Fruit fly (Drosophila melanogaster) whole organism, embryonic: Measurements from ENCODE around the gene Ubc6.
A peak's percentile ranks its signal among the peaks of the same experiment; 100 is the strongest.

Experiments used
- Atf-2 ChIP-seq: fragments of 200-800 bp; sonication (Bioruptor generic); optimal IDR thresholded peaks from 2 replicates; lab custom pipeline; 2016; ENCODE audit warnings: missing biosample characterization, missing genetic modification characterization
- BEAF-32 ChIP-seq: fragments of 200-800 bp; sonication (Bioruptor generic); optimal IDR thresholded peaks from 3 replicates; lab custom pipeline; 2017; ENCODE audit warnings: missing biosample characterization, missing genetic modification characterization, mild to moderate bottlenecking, moderate library complexity, missing genetic modification reagents
- CG10147 ChIP-seq: fragments of 200-800 bp; sonication (Bioruptor generic); optimal IDR thresholded peaks from 2 replicates; lab custom pipeline; 2019; ENCODE audit warnings: missing biosample characterization, mild to moderate bottlenecking, missing genetic modification characterization, moderate library complexity
- CG11247 ChIP-seq: fragments of 200-800 bp; sonication (Bioruptor generic); IDR thresholded peaks from 2 replicates; pipeline ENCODE4 v1.3.6; 2022; ENCODE audit warnings: missing biosample characterization, missing genetic modification characterization
- CG12659 ChIP-seq: fragments of 200-800 bp; sonication (Bioruptor generic); optimal IDR thresholded peaks from 3 replicates; lab custom pipeline; 2017; ENCODE audit warnings: mild to moderate bottlenecking, missing biosample characterization, missing genetic modification reagents, missing genetic modification characterization
- CG12744 ChIP-seq: fragments of 200-800 bp; sonication (Bioruptor generic); optimal IDR thresholded peaks from 2 replicates; lab custom pipeline; 2016; ENCODE audit warnings: missing biosample characterization, missing genetic modification characterization
- CG14014 ChIP-seq: fragments of 200-800 bp; sonication (Bioruptor generic); IDR thresholded peaks from 2 replicates; pipeline ENCODE4 v1.3.6; 2022; ENCODE audit warnings: missing biosample characterization, missing genetic modification characterization
- CG14050 ChIP-seq: fragments of 200-800 bp; sonication (Bioruptor generic); IDR thresholded peaks from 3 replicates; pipeline ENCODE4 v1.3.6; 2022; ENCODE audit warnings: missing biosample characterization, missing genetic modification characterization
- CG14667 ChIP-seq: fragments of 200-800 bp; sonication (Bioruptor generic); IDR thresholded peaks from 2 replicates; pipeline ENCODE4 v1.3.6; 2022; ENCODE audit warnings: missing biosample characterization, missing genetic modification characterization
- CG15696 ChIP-seq: fragments of 200-800 bp; sonication (Bioruptor generic); optimal IDR thresholded peaks from 2 replicates; lab custom pipeline; 2019; ENCODE audit warnings: missing biosample characterization, mild to moderate bottlenecking, missing genetic modification characterization, moderate library complexity
- CG16863 ChIP-seq: fragments of 200-800 bp; sonication (Bioruptor generic); optimal IDR thresholded peaks from 3 replicates; lab custom pipeline; 2016; ENCODE audit warnings: missing biosample characterization, missing genetic modification characterization
- CG18764 ChIP-seq: fragments of 200-800 bp; sonication (Bioruptor generic); optimal IDR thresholded peaks from 3 replicates; lab custom pipeline; 2016; ENCODE audit warnings: missing biosample characterization, missing genetic modification characterization
- CG30020 ChIP-seq: fragments of 200-800 bp; optimal IDR thresholded peaks from 2 replicates; lab custom pipeline; 2019; ENCODE audit warnings: missing biosample characterization, mild to moderate bottlenecking, missing genetic modification characterization, moderate library complexity
- CG3065 ChIP-seq: fragments of 200-800 bp; sonication (Bioruptor generic); optimal IDR thresholded peaks from 2 replicates; lab custom pipeline; 2016; ENCODE audit warnings: missing biosample characterization, missing genetic modification characterization
- CG31365 ChIP-seq: fragments of 200-800 bp; sonication (Bioruptor generic); optimal IDR thresholded peaks from 2 replicates; lab custom pipeline; 2018; ENCODE audit warnings: missing biosample characterization, mild to moderate bottlenecking, missing genetic modification characterization
- CG31441 ChIP-seq: fragments of 200-800 bp; sonication (Bioruptor generic); IDR thresholded peaks from 2 replicates; pipeline ENCODE4 v1.3.6; 2022; ENCODE audit warnings: missing biosample characterization, missing genetic modification characterization
- CG32772 ChIP-seq: fragments of 200-800 bp; sonication (Bioruptor generic); IDR thresholded peaks from 2 replicates; pipeline ENCODE4 v1.3.6; 2022; ENCODE audit warnings: missing biosample characterization, missing genetic modification characterization
- CG34376 ChIP-seq: fragments of 200-800 bp; sonication (Bioruptor generic); optimal IDR thresholded peaks from 2 replicates; lab custom pipeline; 2018; ENCODE audit warnings: missing biosample characterization, mild to moderate bottlenecking, missing genetic modification characterization
- CG34422 ChIP-seq: fragments of 200-800 bp; sonication (Bioruptor generic); IDR thresholded peaks from 3 replicates; pipeline ENCODE4 v1.3.6; 2022; ENCODE audit warnings: missing biosample characterization, missing genetic modification characterization
- CG3847 ChIP-seq: fragments of 200-800 bp; sonication (Bioruptor generic); IDR thresholded peaks from 2 replicates; pipeline ENCODE4 v1.3.6; 2022; ENCODE audit warnings: missing biosample characterization, missing genetic modification characterization
- CG6654 ChIP-seq: fragments of 200-800 bp; sonication (Bioruptor generic); optimal IDR thresholded peaks from 2 replicates; lab custom pipeline; 2017; ENCODE audit warnings: missing biosample characterization, mild to moderate bottlenecking, missing genetic modification characterization
- CG6683 ChIP-seq: fragments of 200-800 bp; sonication (Bioruptor generic); optimal IDR thresholded peaks from 2 replicates; lab custom pipeline; 2017; ENCODE audit warnings: missing biosample characterization, mild to moderate bottlenecking, missing genetic modification characterization, missing genetic modification reagents
- CG6813 ChIP-seq: fragments of 200-800 bp; sonication (Bioruptor generic); optimal IDR thresholded peaks from 2 replicates; lab custom pipeline; 2017; ENCODE audit warnings: missing biosample characterization, missing genetic modification characterization, mild to moderate bottlenecking, moderate library complexity, missing genetic modification reagents
- CG7357 ChIP-seq: fragments of 200-800 bp; sonication (Bioruptor generic); IDR thresholded peaks from 3 replicates; pipeline ENCODE4 v1.3.6; 2022; ENCODE audit warnings: missing biosample characterization, missing genetic modification characterization
- CG8290 ChIP-seq, 3 experiments: fragments of 200-800 bp; sonication (Bioruptor generic); optimal IDR thresholded peaks; 2 replicates each; lab custom pipeline; 2016 to 2019; ENCODE audit warnings: missing biosample characterization in 3 of 3, missing genetic modification characterization in 3 of 3, mild to moderate bottlenecking in 2 of 3, moderate library complexity in 1 of 3
- CG9727 ChIP-seq: fragments of 200-800 bp; sonication (Bioruptor generic); optimal IDR thresholded peaks from 3 replicates; lab custom pipeline; 2017; ENCODE audit warnings: missing biosample characterization, mild to moderate bottlenecking, missing genetic modification characterization
- CoRest ChIP-seq: fragments of 200-800 bp; sonication (Bioruptor generic); optimal IDR thresholded peaks from 3 replicates; lab custom pipeline; 2018; ENCODE audit warnings: missing biosample characterization, mild to moderate bottlenecking, missing genetic modification characterization, moderate library complexity
- D19A ChIP-seq: fragments of 200-800 bp; optimal IDR thresholded peaks from 3 replicates; lab custom pipeline; 2019; ENCODE audit warnings: missing biosample characterization, mild to moderate bottlenecking, missing genetic modification characterization, moderate library complexity
- Deaf1 ChIP-seq: fragments of 200-800 bp; optimal IDR thresholded peaks from 3 replicates; lab custom pipeline; 2019; ENCODE audit warnings: missing biosample characterization, mild to moderate bottlenecking, missing genetic modification characterization, moderate library complexity
- Dip3 ChIP-seq: fragments of 200-800 bp; sonication (Bioruptor generic); optimal IDR thresholded peaks from 3 replicates; lab custom pipeline; 2016; ENCODE audit warnings: missing biosample characterization, missing genetic modification characterization
- ERR ChIP-seq: fragments of 200-800 bp; sonication (Bioruptor generic); optimal IDR thresholded peaks from 2 replicates; lab custom pipeline; 2016; ENCODE audit warnings: missing biosample characterization, missing genetic modification characterization
- H2.0 ChIP-seq: fragments of 200-800 bp; sonication (Bioruptor generic); IDR thresholded peaks from 2 replicates; pipeline ENCODE4 v1.3.6; 2022; ENCODE audit warnings: missing biosample characterization, missing genetic modification characterization
- HHEX ChIP-seq: fragments of 200-800 bp; sonication (Bioruptor generic); optimal IDR thresholded peaks from 3 replicates; lab custom pipeline; 2017; ENCODE audit warnings: missing biosample characterization, mild to moderate bottlenecking, missing genetic modification characterization, missing genetic modification reagents
- Hr39 ChIP-seq: fragments of >200 bp; optimal IDR thresholded peaks from 2 replicates; lab custom pipeline; 2017
- Hsf ChIP-seq: fragments of 200-800 bp; sonication (Bioruptor generic); optimal IDR thresholded peaks from 3 replicates; lab custom pipeline; 2016; ENCODE audit warnings: missing biosample characterization, missing genetic modification characterization
- Meics ChIP-seq: fragments of 200-800 bp; sonication (Bioruptor generic); optimal IDR thresholded peaks from 2 replicates; lab custom pipeline; 2017; ENCODE audit warnings: missing biosample characterization, mild to moderate bottlenecking, missing genetic modification characterization
- Ptx1 ChIP-seq: fragments of 200-800 bp; sonication (Bioruptor generic); IDR thresholded peaks from 2 replicates; pipeline ENCODE4 v1.3.6; 2022; ENCODE audit warnings: missing biosample characterization, missing genetic modification characterization
- Xrp1 ChIP-seq: fragments of 200-800 bp; sonication (Bioruptor generic); IDR thresholded peaks from 2 replicates; pipeline ENCODE4 v1.3.6; 2022; ENCODE audit warnings: missing biosample characterization, missing genetic modification characterization
- dmrt11E ChIP-seq: fragments of 200-800 bp; sonication (Bioruptor generic); optimal IDR thresholded peaks from 3 replicates; lab custom pipeline; 2018; ENCODE audit warnings: missing biosample characterization, mild to moderate bottlenecking, missing genetic modification characterization, moderate library complexity
- fd102C ChIP-seq: fragments of 200-800 bp; sonication (Bioruptor generic); optimal IDR thresholded peaks from 2 replicates; lab custom pipeline; 2018; ENCODE audit warnings: missing biosample characterization, mild to moderate bottlenecking, missing genetic modification characterization, moderate library complexity
- inv ChIP-seq: fragments of 200-800 bp; sonication (Bioruptor generic); IDR thresholded peaks from 2 replicates; pipeline ENCODE4 v1.3.6; 2022; ENCODE audit warnings: missing biosample characterization, missing genetic modification characterization; ENCODE audit not compliant: partially characterized antibody
- ken ChIP-seq: fragments of 200-800 bp; sonication (Bioruptor generic); IDR thresholded peaks from 3 replicates; pipeline ENCODE4 v1.3.6; 2022; ENCODE audit warnings: missing biosample characterization, missing genetic modification characterization
- nerfin-2 ChIP-seq: fragments of 200-800 bp; sonication (Bioruptor generic); IDR thresholded peaks from 2 replicates; pipeline ENCODE4 v1.3.6; 2022; ENCODE audit warnings: missing biosample characterization, missing genetic modification characterization; ENCODE audit not compliant: partially characterized antibody
- org-1 ChIP-seq: fragments of 200-800 bp; sonication (Bioruptor generic); optimal IDR thresholded peaks from 2 replicates; lab custom pipeline; 2017; ENCODE audit warnings: missing biosample characterization, missing genetic modification characterization
- sqz ChIP-seq: fragments of 200-800 bp; sonication (Bioruptor generic); optimal IDR thresholded peaks from 3 replicates; lab custom pipeline; 2018; ENCODE audit warnings: missing biosample characterization, mild to moderate bottlenecking, missing genetic modification characterization
- tin ChIP-seq: fragments of 200-800 bp; sonication (Bioruptor generic); optimal IDR thresholded peaks from 3 replicates; lab custom pipeline; 2016; ENCODE audit warnings: missing biosample characterization, missing genetic modification characterization
- trh ChIP-seq: fragments of 200-800 bp; sonication (Bioruptor generic); optimal IDR thresholded peaks from 2 replicates; lab custom pipeline; 2016; ENCODE audit warnings: missing biosample characterization, missing genetic modification characterization
- tx ChIP-seq: fragments of 200-800 bp; sonication (Bioruptor generic); optimal IDR thresholded peaks from 2 replicates; lab custom pipeline; 2016; ENCODE audit warnings: missing biosample characterization, missing genetic modification characterization
- unpg ChIP-seq: fragments of 200-800 bp; sonication (Bioruptor generic); optimal IDR thresholded peaks from 3 replicates; lab custom pipeline; 2018; ENCODE audit warnings: missing biosample characterization, mild to moderate bottlenecking, missing genetic modification characterization, moderate library complexity
- zfh2 ChIP-seq: fragments of 200-800 bp; sonication (Bioruptor generic); optimal IDR thresholded peaks from 2 replicates; lab custom pipeline; 2016; ENCODE audit warnings: missing biosample characterization, missing genetic modification characterization

The Ubc6 gene

dm6 chr3R:4992227-4992737 lies 39.8 kb upstream of the Ubc6 start (continued):
- TF ChIP-seq CG10147 (GFP tag; lab: Kevin White, UChicago): peak; percentile 14
- TF ChIP-seq H2.0 (GFP tag; lab: Robert Waterston, UW): 0 out of 2 replicates have a peak, but pooled peaks have one; percentile 10
- TF ChIP-seq Meics: peak; percentile 12
- peak; percentile 62 for TF ChIP-seq fd102C (GFP tag; lab: Kevin White, UChicago)
- TF ChIP-seq CG34376 (GFP tag; lab: Kevin White, UChicago): no peak
- no peak for TF ChIP-seq CG7357 (GFP tag; lab: Robert Waterston, UW)
- peak; percentile 81 for TF ChIP-seq CG6813 (GFP tag; lab: Kevin White, UChicago)
- peak; percentile 71 for TF ChIP-seq sqz (GFP tag; lab: Kevin White, UChicago)
- TF ChIP-seq trh (GFP tag; lab: Kevin White, UChicago): no peak
- TF ChIP-seq CG14667 (GFP tag; lab: Robert Waterston, UW): no peak
- no peak for TF ChIP-seq Hr39 (lab: Kevin White, UChicago)
- peak; percentile 33; the same call in 1 of the 2 replicates for TF ChIP-seq CG14014 (GFP tag; lab: Robert Waterston, UW)
- no peak for TF ChIP-seq CG30020 (tag; lab: Kevin White, UChicago)
- TF ChIP-seq BEAF-32: no peak
- TF ChIP-seq CG31365 (tag; lab: Kevin White, UChicago): peak; percentile 38
- TF ChIP-seq CG18764 (GFP tag; lab: Kevin White, UChicago): no peak
- no peak for TF ChIP-seq ken (GFP tag; lab: Robert Waterston, UW)
- TF ChIP-seq dmrt11E: peak; percentile 64
- TF ChIP-seq CG3847 (GFP tag; lab: Robert Waterston, UW): no peak
- peak; percentile 85 for TF ChIP-seq CG15696 (tag; lab: Kevin White, UChicago)
- peak; percentile 41 for TF ChIP-seq CG8290 (GFP tag; optimal IDR thresholded peaks at IDR 0.05; lab: Kevin White, UChicago)
- peak; percentile 24 to 65 for TF ChIP-seq CG8290 (tag; optimal IDR thresholded peaks at IDR 0.05; lab: Kevin White, UChicago)
- no peak for TF ChIP-seq zfh2
- peak; percentile 19 for TF ChIP-seq HHEX (GFP tag; lab: Kevin White, UChicago)
- peak; percentile 72 for TF ChIP-seq org-1
- TF ChIP-seq Hsf (GFP tag; lab: Kevin White, UChicago): no peak
- TF ChIP-seq D19A (tag; lab: Kevin White, UChicago): peak; percentile 27
- TF ChIP-seq CG6683: no peak
- no peak for TF ChIP-seq CG6654
- TF ChIP-seq Xrp1 (GFP tag; lab: Robert Waterston, UW): peak; percentile 69
- peak; percentile 19; the same call in 1 of the 2 replicates for TF ChIP-seq CG31441 (GFP tag; lab: Robert Waterston, UW)
- no peak for TF ChIP-seq CG14050 (GFP tag; lab: Robert Waterston, UW)
- TF ChIP-seq ERR (GFP tag; lab: Kevin White, UChicago): no peak
- no peak for TF ChIP-seq nerfin-2
- TF ChIP-seq CG32772: no peak
- TF ChIP-seq CG3065: no peak
- no peak for TF ChIP-seq CG12744 (GFP tag; lab: Kevin White, UChicago)
- peak; percentile 29 for TF ChIP-seq CoRest (tag; lab: Kevin White, UChicago)
- TF ChIP-seq CG34422 (GFP tag; lab: Robert Waterston, UW): peak; percentile 11; the same call in 1 of the 3 replicates
- TF ChIP-seq CG16863: no peak
- peak; percentile 38 for TF ChIP-seq CG12659
- no peak for TF ChIP-seq CG11247 (GFP tag; lab: Robert Waterston, UW)
- no peak for TF ChIP-seq Atf-2
- no peak for TF ChIP-seq inv (GFP tag; lab: Robert Waterston, UW)
- no peak for TF ChIP-seq tin (GFP tag; lab: Kevin White, UChicago)
- TF ChIP-seq Dip3 (GFP tag; lab: Kevin White, UChicago): no peak
- TF ChIP-seq tx: no peak
- peak; percentile 78 for TF ChIP-seq CG9727 (GFP tag; lab: Kevin White, UChicago)
- peak; percentile 7; the same call in 1 of the 2 replicates for TF ChIP-seq Ptx1
- TF ChIP-seq unpg (GFP tag; lab: Kevin White, UChicago): peak; percentile 11
- TF ChIP-seq Deaf1: peak; percentile 26
